Fruit fly (Drosophila melanogaster) whole organism, pupa: ENCODE measurements around the gene CG9106.

Experiments used
- CG10348 ChIP-seq: fragments of 200-800 bp; sonication (Bioruptor generic); IDR thresholded peaks from 2 replicates; pipeline ENCODE4 v1.3.6; 2022; ENCODE audit warnings: missing biosample characterization, missing genetic modification characterization
- CG12605 ChIP-seq: fragments of 200-800 bp; sonication (Bioruptor generic); IDR thresholded peaks from 2 replicates; pipeline ENCODE4 v1.3.6; 2022; ENCODE audit warnings: missing biosample characterization, missing genetic modification characterization
- CG13204 ChIP-seq: fragments of 200-800 bp; sonication (Bioruptor generic); optimal IDR thresholded peaks from 2 replicates; lab custom pipeline; 2018; ENCODE audit warnings: missing biosample characterization, mild to moderate bottlenecking, missing genetic modification characterization, moderate library complexity
- CG14655 ChIP-seq: fragments of 200-800 bp; sonication (Bioruptor generic); optimal IDR thresholded peaks from 3 replicates; lab custom pipeline; 2017; ENCODE audit warnings: mild to moderate bottlenecking, missing biosample characterization, missing genetic modification reagents, missing genetic modification characterization
- CG15710 ChIP-seq: fragments of 200-800 bp; sonication (Bioruptor generic); optimal IDR thresholded peaks from 2 replicates; lab custom pipeline; 2018; ENCODE audit warnings: missing biosample characterization, mild to moderate bottlenecking, missing genetic modification characterization, moderate library complexity
- CG17806 ChIP-seq: fragments of 200-800 bp; sonication (Bioruptor generic); optimal IDR thresholded peaks from 2 replicates; lab custom pipeline; 2018; ENCODE audit warnings: missing biosample characterization, mild to moderate bottlenecking, missing genetic modification characterization, moderate library complexity
- CG32121 ChIP-seq: fragments of 200-800 bp; sonication (Bioruptor generic); IDR thresholded peaks from 2 replicates; pipeline ENCODE4 v1.3.6; 2022; ENCODE audit warnings: missing biosample characterization, missing genetic modification characterization
- CG34367 ChIP-seq: fragments of 200-800 bp; sonication (Bioruptor generic); optimal IDR thresholded peaks from 2 replicates; lab custom pipeline; 2018; ENCODE audit warnings: missing biosample characterization, mild to moderate bottlenecking, missing genetic modification characterization
- CG4496 ChIP-seq: fragments of 200-800 bp; sonication (Bioruptor generic); IDR thresholded peaks from 3 replicates; pipeline ENCODE4 v1.3.6; 2022; ENCODE audit warnings: missing biosample characterization, missing genetic modification characterization
- CG8159 ChIP-seq: fragments of 200-800 bp; sonication (Bioruptor generic); optimal IDR thresholded peaks from 3 replicates; lab custom pipeline; 2018; ENCODE audit warnings: missing biosample characterization, mild to moderate bottlenecking, missing genetic modification characterization, moderate library complexity
- CG8301 ChIP-seq: fragments of 200-800 bp; sonication (Bioruptor generic); optimal IDR thresholded peaks from 2 replicates; lab custom pipeline; 2018; ENCODE audit warnings: missing biosample characterization, mild to moderate bottlenecking, missing genetic modification characterization
- CG9948 ChIP-seq: fragments of 200-800 bp; sonication (Bioruptor generic); optimal IDR thresholded peaks from 2 replicates; lab custom pipeline; 2018; ENCODE audit warnings: missing biosample characterization, mild to moderate bottlenecking, missing genetic modification characterization, moderate library complexity
- D1 ChIP-seq: fragments of 200-800 bp; sonication (Bioruptor generic); optimal IDR thresholded peaks from 2 replicates; lab custom pipeline; 2018; ENCODE audit warnings: missing biosample characterization, mild to moderate bottlenecking, missing genetic modification characterization, moderate library complexity
- EcR ChIP-seq: fragments of 200-800 bp; sonication (Bioruptor generic); optimal IDR thresholded peaks from 3 replicates; lab custom pipeline; 2019; ENCODE audit warnings: missing biosample characterization, missing genetic modification characterization, mild to moderate bottlenecking, moderate library complexity, missing genetic modification reagents
- Ets98B ChIP-seq: fragments of 200-800 bp; sonication (Bioruptor generic); IDR thresholded peaks from 2 replicates; pipeline ENCODE4 v1.3.6; 2022; ENCODE audit warnings: missing biosample characterization, missing genetic modification characterization
- Pif1A ChIP-seq: fragments of 200-800 bp; sonication (Bioruptor generic); optimal IDR thresholded peaks from 3 replicates; lab custom pipeline; 2016; ENCODE audit warnings: missing biosample characterization, missing genetic modification characterization
- Pif1B ChIP-seq: fragments of 200-800 bp; sonication (Bioruptor generic); optimal IDR thresholded peaks from 3 replicates; lab custom pipeline; 2016; ENCODE audit warnings: missing biosample characterization, missing genetic modification characterization
- Snoo ChIP-seq: fragments of 200-800 bp; sonication (Bioruptor generic); optimal IDR thresholded peaks from 3 replicates; lab custom pipeline; 2017; ENCODE audit warnings: missing biosample characterization, mild to moderate bottlenecking, missing genetic modification characterization, inconsistent platforms
- fd96Ca ChIP-seq: fragments of 200-800 bp; sonication (Bioruptor generic); IDR thresholded peaks from 3 replicates; pipeline ENCODE4 v1.3.6; 2022; ENCODE audit warnings: missing biosample characterization, missing genetic modification characterization
- gl ChIP-seq: fragments of 200-800 bp; sonication (Bioruptor generic); optimal IDR thresholded peaks from 2 replicates; lab custom pipeline; 2018; ENCODE audit warnings: missing biosample characterization, mild to moderate bottlenecking, missing genetic modification characterization
- rn ChIP-seq: fragments of 200-800 bp; sonication (Bioruptor generic); IDR thresholded peaks from 2 replicates; pipeline ENCODE4 v1.3.6; 2022; ENCODE audit warnings: missing biosample characterization, missing genetic modification characterization

Gene CG9106

dm6 chrX:15299927-15300740 lies 27.9 kb upstream of the CG9106 start:
- TF ChIP-seq CG9948 (tag; lab: Kevin White, UChicago) (no peak), fd96Ca (GFP tag; lab: Robert Waterston, UW) (no peak), CG8159 (tag; lab: Kevin White, UChicago) (no peak), Pif1B (GFP tag; lab: Kevin White, UChicago) (no peak), CG15710 (tag; lab: Kevin White, UChicago) (no peak), CG12605 (GFP tag; lab: Robert Waterston, UW) (no peak), rn (GFP tag; lab: Robert Waterston, UW) (no peak), CG8301 (no peak), CG4496 (GFP tag; lab: Robert Waterston, UW) (no peak), CG13204 (GFP tag; lab: Kevin White, UChicago) (no peak), CG10348 (GFP tag; lab: Robert Waterston, UW) (no peak), CG32121 (GFP tag; lab: Robert Waterston, UW) (no peak), EcR (no peak), gl (no peak)
- TF ChIP-seq, all 21 proteins: peak for 0

- TF ChIP-seq CG34367 (tag; lab: Kevin White, UChicago): peak; percentile 82
- peak; percentile 77 for TF ChIP-seq CG17806 (tag; lab: Kevin White, UChicago)
- TF ChIP-seq CG8159 (tag; lab: Kevin White, UChicago): peak; percentile 92
- TF ChIP-seq CG15710 (tag; lab: Kevin White, UChicago): peak; percentile 89
- peak; percentile 57 for TF ChIP-seq D1
- TF ChIP-seq Snoo (tag; lab: Kevin White, UChicago): peak; percentile 87
- peak; percentile 88 for TF ChIP-seq Ets98B (GFP tag; lab: Robert Waterston, UW)
- TF ChIP-seq CG14655: peak; percentile 95
- TF ChIP-seq fd96Ca (GFP tag; lab: Robert Waterston, UW): peak; percentile 91
- TF ChIP-seq CG4496 (GFP tag; lab: Robert Waterston, UW): peak; percentile 92
- TF ChIP-seq Pif1B (GFP tag; lab: Kevin White, UChicago): peak; percentile 66
- TF ChIP-seq Pif1A: peak; percentile 70
- peak; percentile 47 for TF ChIP-seq gl
- TF ChIP-seq rn (GFP tag; lab: Robert Waterston, UW): peak; percentile 85
- peak; percentile 85 for TF ChIP-seq CG9948 (tag; lab: Kevin White, UChicago)
- TF ChIP-seq EcR: peak; percentile 79
- TF ChIP-seq CG13204 (GFP tag; lab: Kevin White, UChicago): peak; percentile 99
- peak; percentile 78 for TF ChIP-seq CG12605 (GFP tag; lab: Robert Waterston, UW)
- peak; percentile 92 for TF ChIP-seq CG10348 (GFP tag; lab: Robert Waterston, UW)
- TF ChIP-seq CG8301: peak; percentile 91
- TF ChIP-seq CG32121 (GFP tag; lab: Robert Waterston, UW): peak; percentile 94
Measured at dm6 chrX:15298298-15299069, 26.3 kb upstream of the CG9106 start.

dm6 chrX:15297963-15298297 lies 25.7 kb upstream of the CG9106 start:
- no peak for TF ChIP-seq Pif1A
- no peak for TF ChIP-seq CG10348 (GFP tag; lab: Robert Waterston, UW)
- TF ChIP-seq Ets98B (GFP tag; lab: Robert Waterston, UW): no peak
- no peak for TF ChIP-seq gl
- no peak for TF ChIP-seq CG8301
- TF ChIP-seq EcR: no peak
- TF ChIP-seq CG14655: no peak
- TF ChIP-seq CG8159 (tag; lab: Kevin White, UChicago): no peak
- no peak for TF ChIP-seq CG17806 (tag; lab: Kevin White, UChicago)
- TF ChIP-seq Pif1B (GFP tag; lab: Kevin White, UChicago): no peak

- TF ChIP-seq CG12605 (GFP tag; lab: Robert Waterston, UW) (0 out of 2 replicates have a peak, but pooled peaks have one; percentile 5), CG15710 (tag; lab: Kevin White, UChicago) (peak; percentile 6), CG32121 (GFP tag; lab: Robert Waterston, UW) (0 out of 2 replicates have a peak, but pooled peaks have one; percentile 31), rn (GFP tag; lab: Robert Waterston, UW) (no peak), fd96Ca (GFP tag; lab: Robert Waterston, UW) (peak; percentile 30; the same call in 1 of the 3 replicates), EcR (no peak), CG14655 (peak; percentile 16), CG8301 (peak; percentile 16), CG34367 (tag; lab: Kevin White, UChicago) (no peak), CG8159 (tag; lab: Kevin White, UChicago) (peak; percentile 27), CG9948 (tag; lab: Kevin White, UChicago) (peak; percentile 9), Snoo (tag; lab: Kevin White, UChicago) (peak; percentile 6), Ets98B (GFP tag; lab: Robert Waterston, UW) (peak; percentile 25; the same call in 1 of the 2 replicates), CG10348 (GFP tag; lab: Robert Waterston, UW) (no peak)
Measured at dm6 chrX:15296969-15297816, 25.0 kb upstream of the CG9106 start, which contains the start of gene gce. Gene gce (plus strand): TSS chrX:15297766.
